In genomic region chrIV:5805477-5805876, ce11 we compare ENCODE assay signal across 5 worm cellular contexts.
TF ChIP-seq lines count a peak whose summit lies in the region.

No protein-coding gene starts in this region.

TF ChIP-seq in whole organism, L1 larva, 84 proteins besides CTCF, POLR2A, EP300 and RAD21 (continued from another document and continues in another):
- TF ChIP-seq ceh-88 (GFP tag; IDR thresholded peaks at IDR 0.05; lab: Robert Waterston, UW) (no peak), unc-86 (tag; optimal IDR thresholded peaks at IDR 0.05; lab: Kevin White, UChicago) (peak; percentile 24), unc-98 (GFP tag; IDR thresholded peaks at IDR 0.05; lab: Robert Waterston, UW) (no peak), lin-14 (GFP tag; optimal IDR thresholded peaks at IDR 0.05; lab: Kevin White, UChicago) (peak; percentile 89), aly-2 (tag; optimal IDR thresholded peaks at IDR 0.05; lab: Kevin White, UChicago) (no peak), lir-3 (tag; optimal IDR thresholded peaks at IDR 0.05; lab: Kevin White, UChicago; ENCODE audit: poor library complexity) (no peak), fkh-8 (tag; optimal IDR thresholded peaks at IDR 0.05; lab: Kevin White, UChicago) (peak; percentile 89), irx-1 (tag; optimal IDR thresholded peaks at IDR 0.05; lab: Kevin White, UChicago) (no peak), lsy-2 (tag; optimal IDR thresholded peaks at IDR 0.05; lab: Kevin White, UChicago) (peak; percentile 88 to 97), hpl-2 (GFP tag; optimal IDR thresholded peaks at IDR 0.05; lab: Kevin White, UChicago) (no peak), mef-2 (tag; optimal IDR thresholded peaks at IDR 0.05; lab: Kevin White, UChicago) (no peak), grh-1 (GFP tag; IDR thresholded peaks at IDR 0.05; lab: Robert Waterston, UW) (no peak), dpl-1 (GFP tag; optimal IDR thresholded peaks at IDR 0.05; lab: Kevin White, UChicago) (peak in 2 of 3 experiments; percentile 13 to 21), egl-13 (tag; optimal IDR thresholded peaks at IDR 0.05; lab: Kevin White, UChicago) (peak; percentile 31), C04F5.9 (tag; optimal IDR thresholded peaks at IDR 0.05; lab: Kevin White, UChicago) (no peak), zip-4 (GFP tag; optimal IDR thresholded peaks at IDR 0.05; lab: Kevin White, UChicago) (no peak), elt-3 (tag; optimal IDR thresholded peaks at IDR 0.05; lab: Kevin White, UChicago) (no peak), egl-27 (tag; optimal IDR thresholded peaks at IDR 0.05; lab: Kevin White, UChicago) (no peak), ama-1 (optimal IDR thresholded peaks at IDR 0.05; lab: Kevin White, UChicago) (no peak), nhr-76 (tag; optimal IDR thresholded peaks at IDR 0.05; lab: Kevin White, UChicago) (no peak), hlh-17 (GFP tag; optimal IDR thresholded peaks at IDR 0.05; lab: Kevin White, UChicago; ENCODE audit: borderline replicate concordance) (no peak), zag-1 (tag; optimal IDR thresholded peaks at IDR 0.05; lab: Kevin White, UChicago) (no peak), pax-3 (tag; optimal IDR thresholded peaks at IDR 0.05; lab: Kevin White, UChicago) (peak; percentile 61), fos-1 (tag; optimal IDR thresholded peaks at IDR 0.05; lab: Kevin White, UChicago) (peak; percentile 65), F16B12.6 (tag; optimal IDR thresholded peaks at IDR 0.05; lab: Kevin White, UChicago) (no peak), isw-1 (GFP tag; IDR thresholded peaks at IDR 0.05; lab: Robert Waterston, UW) (peak; percentile 33), nhr-77 (tag; optimal IDR thresholded peaks at IDR 0.05; lab: Kevin White, UChicago) (no peak)

TF ChIP-seq in whole organism, L2 larva, 48 proteins besides CTCF, POLR2A, EP300 and RAD21 (continued from another document and continues in another):
- TF ChIP-seq skn-1 (tag; optimal IDR thresholded peaks at IDR 0.05; lab: Kevin White, UChicago) (no peak), snpc-4 (tag; optimal IDR thresholded peaks at IDR 0.05; lab: Kevin White, UChicago) (no peak), F13H6.1 (tag; optimal IDR thresholded peaks at IDR 0.05; lab: Kevin White, UChicago) (peak; percentile 34), ztf-4 (tag; optimal IDR thresholded peaks at IDR 0.05; lab: Kevin White, UChicago) (peak; percentile 25), unc-39 (tag; optimal IDR thresholded peaks at IDR 0.05; lab: Kevin White, UChicago) (no peak), ama-1 (optimal IDR thresholded peaks at IDR 0.05; lab: Kevin White, UChicago) (peak; percentile 47), mdl-1 (tag; optimal IDR thresholded peaks at IDR 0.05; lab: Kevin White, UChicago) (peak in 1 of 2 experiments; percentile 52), nhr-6 (tag; optimal IDR thresholded peaks at IDR 0.05; lab: Kevin White, UChicago) (peak; percentile 61), dmd-4 (tag; optimal IDR thresholded peaks at IDR 0.05; lab: Kevin White, UChicago) (no peak), nhr-11 (tag; optimal IDR thresholded peaks at IDR 0.05; lab: Kevin White, UChicago) (no peak), nhr-237 (tag; optimal IDR thresholded peaks at IDR 0.05; lab: Kevin White, UChicago) (no peak), peb-1 (tag; optimal IDR thresholded peaks at IDR 0.05; lab: Kevin White, UChicago) (no peak), unc-55 (GFP tag; optimal IDR thresholded peaks at IDR 0.05; lab: Kevin White, UChicago) (peak; percentile 83), fos-1 (tag; optimal IDR thresholded peaks at IDR 0.05; lab: Kevin White, UChicago) (peak; percentile 4), lin-13 (GFP tag; optimal IDR thresholded peaks at IDR 0.05; lab: Kevin White, UChicago) (peak; percentile 7), C34F6.9 (tag; optimal IDR thresholded peaks at IDR 0.05; lab: Kevin White, UChicago) (peak; percentile 77), nhr-25 (tag; optimal IDR thresholded peaks at IDR 0.05; lab: Kevin White, UChicago) (no peak), ceh-82 (tag; optimal IDR thresholded peaks at IDR 0.05; lab: Kevin White, UChicago) (no peak), gmeb-1 (tag; optimal IDR thresholded peaks at IDR 0.05; lab: Kevin White, UChicago) (no peak), ZK546.5 (tag; optimal IDR thresholded peaks at IDR 0.05; lab: Kevin White, UChicago) (no peak), crh-2 (tag; optimal IDR thresholded peaks at IDR 0.05; lab: Kevin White, UChicago) (peak; percentile 74), mbf-1 (tag; optimal IDR thresholded peaks at IDR 0.05; lab: Kevin White, UChicago) (no peak), blmp-1 (tag; optimal IDR thresholded peaks at IDR 0.05; lab: Kevin White, UChicago; ENCODE audit: insufficient read depth) (no peak), Y55F3AM.14 (GFP tag; optimal IDR thresholded peaks at IDR 0.05; lab: Kevin White, UChicago) (no peak), mab-5 (tag; optimal IDR thresholded peaks at IDR 0.05; lab: Kevin White, UChicago) (peak; percentile 4), sma-3 (GFP tag; optimal IDR thresholded peaks at IDR 0.05; lab: Kevin White, UChicago) (no peak), ceh-16 (tag; optimal IDR thresholded peaks at IDR 0.05; lab: Kevin White, UChicago) (no peak), nhr-12 (tag; optimal IDR thresholded peaks at IDR 0.05; lab: Kevin White, UChicago) (no peak)

TF ChIP-seq in whole organism, L3 larva, 47 proteins besides CTCF, POLR2A, EP300 and RAD21 (continued from another document):
- no peak for TF ChIP-seq fkh-2 (tag; optimal IDR thresholded peaks at IDR 0.05; lab: Kevin White, UChicago)
- peak; percentile 8 for TF ChIP-seq unc-62 (GFP tag; optimal IDR thresholded peaks at IDR 0.05; lab: Kevin White, UChicago)
- peak; percentile 63 for TF ChIP-seq lin-39 (tag; optimal IDR thresholded peaks at IDR 0.05; lab: Kevin White, UChicago)
TF ChIP-seq in whole organism, L3 larva: peak in this region for 10.

TF ChIP-seq in whole organism, L4 larva, 104 proteins besides CTCF, POLR2A, EP300 and RAD21 (continued from another document):
- TF ChIP-seq mep-1 (tag; optimal IDR thresholded peaks at IDR 0.05; lab: Kevin White, UChicago): peak; percentile 25
- TF ChIP-seq mdt-29 (GFP tag; IDR thresholded peaks at IDR 0.05; lab: Robert Waterston, UW): no peak
- TF ChIP-seq rbr-2 (tag; optimal IDR thresholded peaks at IDR 0.05; lab: Kevin White, UChicago): peak; percentile 57
- peak in 1 of 2 experiments; percentile 39 for TF ChIP-seq hif-1 (tag; optimal IDR thresholded peaks at IDR 0.05; lab: Kevin White, UChicago)
- no peak for TF ChIP-seq F26F4.8 (GFP tag; conservative IDR thresholded peaks at IDR 0.05; lab: Robert Waterston, UW)

TF ChIP-seq in whole organism, young adult, 124 proteins besides CTCF, POLR2A, EP300 and RAD21 (continued from another document):
- no peak for TF ChIP-seq hrde-1 (tag; optimal IDR thresholded peaks at IDR 0.05; lab: Kevin White, UChicago; ENCODE audit: borderline replicate concordance)
- TF ChIP-seq rpc-1 (optimal IDR thresholded peaks at IDR 0.05; lab: Kevin White, UChicago): no peak
- no peak for TF ChIP-seq rpc-1 (tag; optimal IDR thresholded peaks at IDR 0.05; lab: Kevin White, UChicago)
- TF ChIP-seq nfya-1 (tag; optimal IDR thresholded peaks at IDR 0.05; lab: Kevin White, UChicago; ENCODE audit: borderline replicate concordance, insufficient read depth): no peak
TF ChIP-seq in whole organism, young adult: peak in this region for 7.
